Fruit fly (Drosophila melanogaster): ENCODE measurements around the gene CG45012.

CG45012 gene

DNA sequence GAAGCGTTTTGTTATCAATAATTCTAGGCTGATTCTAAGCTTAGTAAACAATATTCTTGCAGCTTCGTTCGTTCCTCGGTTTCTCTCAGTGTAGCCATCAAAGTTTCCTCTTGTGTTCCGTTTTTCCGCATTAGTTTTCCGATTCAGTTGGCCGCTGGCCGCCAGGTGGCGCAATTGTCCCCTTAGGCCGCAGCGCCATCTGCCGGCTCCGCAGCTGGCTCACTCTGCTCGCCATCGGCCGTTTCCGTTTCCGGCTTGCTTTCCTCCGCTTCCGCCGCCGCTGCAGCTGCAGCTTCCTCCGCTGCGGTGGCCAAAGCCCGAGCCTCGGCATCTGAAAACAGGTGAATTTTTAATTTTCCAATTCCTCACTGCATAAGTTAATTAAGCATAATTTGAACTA, 18.0 kb upstream of the CG45012 start (continued):
- TF ChIP-seq CG11762 (GFP tag; optimal IDR thresholded peaks at IDR 0.05; ENCODE audit: insufficient read depth) = peak; percentile 62
- peak; percentile 59 for TF ChIP-seq Met (GFP tag; optimal IDR thresholded peaks at IDR 0.05)
- TF ChIP-seq CG16779 (tag; optimal IDR thresholded peaks at IDR 0.05) = peak; percentile 20
- TF ChIP-seq CG3032 (tag; optimal IDR thresholded peaks at IDR 0.05) = peak; percentile 62
- TF ChIP-seq Sox15 (GFP tag; optimal IDR thresholded peaks at IDR 0.05) = no peak
- TF ChIP-seq CG32006 (GFP tag; optimal IDR thresholded peaks at IDR 0.05) = peak; percentile 47
- TF ChIP-seq CG8632 (GFP tag; optimal IDR thresholded peaks at IDR 0.05) = peak; percentile 23
- peak; percentile 44 for TF ChIP-seq CG8319 (GFP tag; optimal IDR thresholded peaks at IDR 0.05)
- peak; percentile 32 for TF ChIP-seq Smox (GFP tag; optimal IDR thresholded peaks at IDR 0.05)
- peak; percentile 62 for TF ChIP-seq achi (GFP tag; optimal IDR thresholded peaks at IDR 0.05)
- TF ChIP-seq CG6163 (GFP tag; IDR thresholded peaks at IDR 0.05) = peak; percentile 86
- TF ChIP-seq Gug (GFP tag; IDR thresholded peaks at IDR 0.05) = peak; percentile 24; the same call in 1 of the 2 replicates
- TF ChIP-seq CG6276 (GFP tag; optimal IDR thresholded peaks at IDR 0.05) = no peak
- TF ChIP-seq topi (GFP tag; optimal IDR thresholded peaks at IDR 0.05) = peak; percentile 60
- TF ChIP-seq fd85E (GFP tag; optimal IDR thresholded peaks at IDR 0.05) = peak; percentile 20
- TF ChIP-seq lz (GFP tag; optimal IDR thresholded peaks at IDR 0.05) = peak; percentile 38
- TF ChIP-seq fd59A (GFP tag; optimal IDR thresholded peaks at IDR 0.05) = peak; percentile 53
- TF ChIP-seq OdsH (GFP tag; optimal IDR thresholded peaks at IDR 0.05) = peak; percentile 66
- TF ChIP-seq Blimp-1 (GFP tag; optimal IDR thresholded peaks at IDR 0.05) = peak; percentile 25
- TF ChIP-seq Hr39 (GFP tag; optimal IDR thresholded peaks at IDR 0.05) = no peak
- TF ChIP-seq CG11902 (GFP tag; optimal IDR thresholded peaks at IDR 0.05) = no peak
- TF ChIP-seq eg (GFP tag; IDR thresholded peaks at IDR 0.05) = peak; percentile 79
- TF ChIP-seq Hr38 (GFP tag; optimal IDR thresholded peaks at IDR 0.05) = no peak
- peak; percentile 81 for TF ChIP-seq CG9139 (GFP tag; optimal IDR thresholded peaks at IDR 0.05)
- TF ChIP-seq ss (GFP tag; optimal IDR thresholded peaks at IDR 0.05) = peak; percentile 65 to 81
- TF ChIP-seq CG15336 (GFP tag; IDR thresholded peaks at IDR 0.05) = peak; percentile 25; the same call in 1 of the 2 replicates
- peak; percentile 69 for TF ChIP-seq Eip75B (GFP tag; optimal IDR thresholded peaks at IDR 0.05)
- TF ChIP-seq dsx (GFP tag; optimal IDR thresholded peaks at IDR 0.05; ENCODE audit: poor library complexity, severe bottlenecking) = peak; percentile 24
- peak; percentile 75 for TF ChIP-seq CG1621 (tag; optimal IDR thresholded peaks at IDR 0.05)
- TF ChIP-seq dac (GFP tag; optimal IDR thresholded peaks at IDR 0.05) = no peak
- peak; percentile 66 for TF ChIP-seq pdm3 (GFP tag; optimal IDR thresholded peaks at IDR 0.05)
- TF ChIP-seq CG31627 (GFP tag; optimal IDR thresholded peaks at IDR 0.05) = peak; percentile 40
- TF ChIP-seq Sox14 (GFP tag; optimal IDR thresholded peaks at IDR 0.05) = no peak
- peak; percentile 75 for TF ChIP-seq spab (GFP tag; optimal IDR thresholded peaks at IDR 0.05)
- TF ChIP-seq Lpt (GFP tag; optimal IDR thresholded peaks at IDR 0.05) = peak; percentile 33

DNA sequence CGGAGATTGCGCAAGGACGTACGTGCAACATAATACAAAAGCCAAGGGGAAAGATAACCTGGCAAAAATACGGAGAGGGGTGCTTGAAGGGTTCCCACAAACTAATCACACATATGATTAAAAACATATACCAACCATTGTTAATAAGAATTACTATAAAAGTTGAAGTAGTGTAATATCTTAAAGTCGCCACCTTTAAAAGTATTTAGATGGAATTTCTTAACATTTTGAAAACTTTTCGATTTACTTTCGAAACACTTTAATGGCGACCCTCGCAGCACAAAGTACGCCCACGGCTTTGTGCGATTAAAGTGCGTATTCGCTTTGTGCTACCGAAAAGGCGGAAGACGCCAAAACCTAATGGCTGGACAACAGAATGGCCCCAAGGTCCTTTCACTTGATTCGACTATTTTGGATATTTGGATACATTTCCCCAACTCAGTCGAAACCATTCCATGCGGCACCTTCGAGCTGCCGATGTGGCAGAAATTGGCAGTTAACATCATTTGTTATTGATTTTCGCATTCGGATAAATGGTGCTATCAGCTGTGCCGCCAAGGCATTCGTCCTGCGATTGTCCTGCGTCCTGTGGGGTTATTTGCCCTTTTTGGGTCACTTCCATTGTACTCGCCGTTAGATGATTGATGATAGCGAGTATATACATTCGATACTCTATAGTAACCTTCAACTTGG, 10.8 kb upstream of the CG45012 start:
- no peak for TF ChIP-seq CG9139 (GFP tag; optimal IDR thresholded peaks at IDR 0.05)
- no peak for TF ChIP-seq CG10631 (GFP tag; optimal IDR thresholded peaks at IDR 0.05)
- no peak for TF ChIP-seq Blimp-1 (GFP tag; optimal IDR thresholded peaks at IDR 0.05)
- no peak for TF ChIP-seq Lpt (GFP tag; optimal IDR thresholded peaks at IDR 0.05)
- no peak for TF ChIP-seq pdm3 (GFP tag; optimal IDR thresholded peaks at IDR 0.05)
- no peak for TF ChIP-seq CG8632 (GFP tag; optimal IDR thresholded peaks at IDR 0.05)
- TF ChIP-seq fd59A (GFP tag; optimal IDR thresholded peaks at IDR 0.05) = no peak
- no peak for TF ChIP-seq Eip93F (GFP tag; optimal IDR thresholded peaks at IDR 0.05)
- no peak for TF ChIP-seq Ets96B (tag; optimal IDR thresholded peaks at IDR 0.05)
- no peak for TF ChIP-seq CG8319 (GFP tag; optimal IDR thresholded peaks at IDR 0.05)
- TF ChIP-seq CG16779 (tag; optimal IDR thresholded peaks at IDR 0.05) = no peak
- no peak for TF ChIP-seq Sox14 (GFP tag; optimal IDR thresholded peaks at IDR 0.05)
- TF ChIP-seq Hr38 (GFP tag; optimal IDR thresholded peaks at IDR 0.05) = no peak
- TF ChIP-seq CG6163 (GFP tag; IDR thresholded peaks at IDR 0.05) = no peak
- no peak for TF ChIP-seq CG11294 (GFP tag; IDR thresholded peaks at IDR 0.05)
- no peak for TF ChIP-seq CG6276 (GFP tag; optimal IDR thresholded peaks at IDR 0.05)
